Fruit fly (Drosophila melanogaster) ovary, adult (tissue): Measurements from ENCODE around the gene CG33703.

Source experiments
- CG17801 ChIP-seq: fragments of 200-800 bp; optimal IDR thresholded peaks from 2 replicates; lab custom pipeline; 2019; ENCODE audit warnings: missing biosample characterization, mild to moderate bottlenecking, missing genetic modification characterization, moderate library complexity; ENCODE audit not compliant: partially characterized antibody

Gene CG33703

DNA sequence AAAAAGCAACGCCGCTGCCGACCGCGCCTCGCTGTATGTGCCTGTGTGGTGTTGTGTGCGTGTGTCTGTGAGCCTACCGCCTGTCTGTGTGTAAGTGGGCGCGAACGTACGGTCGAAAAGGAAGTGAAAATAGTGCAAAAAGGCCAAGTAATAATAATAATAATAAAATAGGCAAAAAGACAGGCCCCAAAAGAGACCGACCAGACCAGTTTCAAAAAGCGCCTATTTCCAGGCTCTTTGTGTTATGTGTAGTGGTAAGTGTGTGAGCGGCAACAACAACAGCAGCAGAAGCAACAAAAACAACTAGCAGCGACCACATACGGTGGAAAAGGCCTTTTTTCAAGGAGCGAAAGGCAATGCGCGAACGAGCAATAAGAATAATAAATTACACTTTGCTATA lies 49.7 kb downstream of the CG33703 start:
- no peak for TF ChIP-seq CG17801 (GFP tag; lab: Kevin White, UChicago)

DNA sequence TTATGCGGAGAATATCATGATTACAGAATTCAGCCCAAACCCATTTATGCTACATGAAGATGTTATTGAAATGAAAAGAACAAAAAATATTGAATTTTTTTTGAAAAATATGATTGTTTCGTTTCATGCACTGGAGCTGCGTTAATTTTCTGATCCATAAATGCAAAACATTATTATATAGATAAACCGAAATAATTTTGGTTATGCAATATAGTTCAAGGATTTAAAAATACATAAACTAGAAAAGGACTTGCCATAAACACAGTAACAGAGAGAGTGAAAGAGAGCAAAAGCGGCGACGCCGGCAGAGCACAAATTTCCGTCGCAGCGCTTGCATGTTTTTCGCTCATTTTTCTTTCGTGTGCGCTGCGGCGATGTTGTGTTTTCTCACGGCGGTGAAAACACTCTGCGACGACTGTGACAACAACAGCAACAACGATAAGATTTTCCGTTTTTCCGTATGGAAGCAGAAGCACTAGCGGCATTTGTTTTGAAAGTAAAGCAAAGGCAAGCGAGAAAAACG lies 50.2 kb downstream of the CG33703 start:
- TF ChIP-seq CG17801 (GFP tag; lab: Kevin White, UChicago): peak; percentile 89
